Fruit fly (Drosophila melanogaster) whole organism, embryonic: ENCODE results near the gene sno.
A peak's percentile ranks its signal among the peaks of the same experiment; 100 is the strongest.

Source experiments
- Abd-B ChIP-seq: fragments of 200-800 bp; sonication (Bioruptor generic); optimal IDR thresholded peaks from 2 replicates; lab custom pipeline; 2018; ENCODE audit warnings: missing biosample characterization, mild to moderate bottlenecking, missing genetic modification characterization, moderate library complexity
- CG11247 ChIP-seq: fragments of 200-800 bp; sonication (Bioruptor generic); IDR thresholded peaks from 2 replicates; pipeline ENCODE4 v1.3.6; 2022; ENCODE audit warnings: missing biosample characterization, missing genetic modification characterization
- CG11398 ChIP-seq: fragments of 200-800 bp; sonication (Bioruptor generic); optimal IDR thresholded peaks from 2 replicates; lab custom pipeline; 2016; ENCODE audit warnings: missing biosample characterization, missing genetic modification characterization
- CG11504 ChIP-seq: fragments of 200-800 bp; sonication (Bioruptor generic); optimal IDR thresholded peaks from 3 replicates; lab custom pipeline; 2019; ENCODE audit warnings: missing biosample characterization, mild to moderate bottlenecking, missing genetic modification characterization, moderate library complexity
- CG12391 ChIP-seq: fragments of 200-800 bp; sonication (Bioruptor generic); optimal IDR thresholded peaks from 3 replicates; lab custom pipeline; 2018; ENCODE audit warnings: missing biosample characterization, mild to moderate bottlenecking, missing genetic modification characterization, moderate library complexity
- CG13296 ChIP-seq: fragments of 200-800 bp; sonication (Bioruptor generic); optimal IDR thresholded peaks from 3 replicates; lab custom pipeline; 2018; ENCODE audit warnings: missing biosample characterization, mild to moderate bottlenecking, missing genetic modification characterization
- CG14667 ChIP-seq: fragments of 200-800 bp; sonication (Bioruptor generic); IDR thresholded peaks from 2 replicates; pipeline ENCODE4 v1.3.6; 2022; ENCODE audit warnings: missing biosample characterization, missing genetic modification characterization
- CG14710 ChIP-seq: fragments of 200-800 bp; sonication (Bioruptor generic); optimal IDR thresholded peaks from 3 replicates; lab custom pipeline; 2019; ENCODE audit warnings: missing biosample characterization, mild to moderate bottlenecking, missing genetic modification characterization, moderate library complexity
- CG17361 ChIP-seq: fragments of 200-800 bp; sonication (Bioruptor generic); IDR thresholded peaks from 3 replicates; pipeline ENCODE4 v1.3.6; 2022; ENCODE audit warnings: missing biosample characterization, missing genetic modification characterization
- CG2120 ChIP-seq: fragments of 200-800 bp; sonication (Bioruptor generic); optimal IDR thresholded peaks from 3 replicates; lab custom pipeline; 2016; ENCODE audit warnings: missing biosample characterization, missing genetic modification characterization
- CG2889 ChIP-seq: fragments of 200-800 bp; sonication (Bioruptor generic); IDR thresholded peaks from 3 replicates; pipeline ENCODE4 v1.3.6; 2022; ENCODE audit warnings: missing biosample characterization, missing genetic modification characterization
- CG30020 ChIP-seq: fragments of 200-800 bp; optimal IDR thresholded peaks from 2 replicates; lab custom pipeline; 2019; ENCODE audit warnings: missing biosample characterization, mild to moderate bottlenecking, missing genetic modification characterization, moderate library complexity
- CG34376 ChIP-seq: fragments of 200-800 bp; sonication (Bioruptor generic); optimal IDR thresholded peaks from 2 replicates; lab custom pipeline; 2018; ENCODE audit warnings: missing biosample characterization, mild to moderate bottlenecking, missing genetic modification characterization
- CG4617 ChIP-seq: fragments of 200-800 bp; sonication (Bioruptor generic); optimal IDR thresholded peaks from 3 replicates; lab custom pipeline; 2016; ENCODE audit warnings: missing biosample characterization, missing genetic modification characterization, borderline replicate concordance
- CG5953 ChIP-seq: fragments of 200-800 bp; sonication (Bioruptor generic); IDR thresholded peaks from 2 replicates; pipeline ENCODE4 v1.3.6; 2022; ENCODE audit warnings: missing biosample characterization, missing genetic modification characterization
- CG6689 ChIP-seq: fragments of 200-800 bp; sonication (Bioruptor generic); IDR thresholded peaks from 2 replicates; pipeline ENCODE4 v1.3.6; 2022; ENCODE audit warnings: missing biosample characterization, missing genetic modification characterization
- CG6813 ChIP-seq: fragments of 200-800 bp; sonication (Bioruptor generic); optimal IDR thresholded peaks from 2 replicates; lab custom pipeline; 2017; ENCODE audit warnings: missing biosample characterization, missing genetic modification characterization, mild to moderate bottlenecking, moderate library complexity, missing genetic modification reagents
- CG7839 ChIP-seq: fragments of 200-800 bp; sonication (Bioruptor generic); optimal IDR thresholded peaks from 3 replicates; lab custom pipeline; 2018; ENCODE audit warnings: missing biosample characterization, mild to moderate bottlenecking, missing genetic modification characterization, moderate library complexity
- CG7963 ChIP-seq: fragments of 200-800 bp; sonication (Bioruptor generic); IDR thresholded peaks from 3 replicates; pipeline ENCODE4 v1.3.6; 2022; ENCODE audit warnings: missing biosample characterization, missing genetic modification characterization; ENCODE audit not compliant: partially characterized antibody
- CG8359 ChIP-seq: fragments of 200-800 bp; sonication (Bioruptor generic); optimal IDR thresholded peaks from 2 replicates; lab custom pipeline; 2017; ENCODE audit warnings: missing biosample characterization, mild to moderate bottlenecking, missing genetic modification characterization, borderline replicate concordance
- CG9797 ChIP-seq: fragments of 200-800 bp; sonication (Bioruptor generic); optimal IDR thresholded peaks from 3 replicates; lab custom pipeline; 2018; ENCODE audit warnings: missing biosample characterization, mild to moderate bottlenecking, missing genetic modification characterization
- H2.0 ChIP-seq: fragments of 200-800 bp; sonication (Bioruptor generic); IDR thresholded peaks from 2 replicates; pipeline ENCODE4 v1.3.6; 2022; ENCODE audit warnings: missing biosample characterization, missing genetic modification characterization
- HLH4C ChIP-seq: fragments of 200-800 bp; sonication (Bioruptor generic); IDR thresholded peaks from 3 replicates; pipeline ENCODE4 v1.3.6; 2022; ENCODE audit warnings: missing biosample characterization, missing genetic modification characterization; ENCODE audit not compliant: partially characterized antibody
- Hand ChIP-seq: fragments of 200-800 bp; sonication (Bioruptor generic); optimal IDR thresholded peaks from 2 replicates; lab custom pipeline; 2017; ENCODE audit warnings: mild to moderate bottlenecking, missing biosample characterization, missing genetic modification reagents, missing genetic modification characterization
- Mes4 ChIP-seq: fragments of 200-800 bp; sonication (Bioruptor generic); optimal IDR thresholded peaks from 2 replicates; lab custom pipeline; 2016; ENCODE audit warnings: missing biosample characterization, missing genetic modification characterization
- Neu2 ChIP-seq: fragments of 200-800 bp; sonication (Bioruptor generic); optimal IDR thresholded peaks from 3 replicates; lab custom pipeline; 2016; ENCODE audit warnings: missing biosample characterization, missing genetic modification characterization, borderline replicate concordance
- Nf-YC ChIP-seq: fragments of 200-800 bp; optimal IDR thresholded peaks from 3 replicates; lab custom pipeline; 2019; ENCODE audit warnings: missing biosample characterization, mild to moderate bottlenecking, missing genetic modification characterization, moderate library complexity
- Ptx1 ChIP-seq: fragments of 200-800 bp; sonication (Bioruptor generic); IDR thresholded peaks from 2 replicates; pipeline ENCODE4 v1.3.6; 2022; ENCODE audit warnings: missing biosample characterization, missing genetic modification characterization
- Tbp ChIP-seq: fragments of >200 bp; optimal IDR thresholded peaks from 2 replicates; lab custom pipeline; 2018; ENCODE audit warnings: missing biosample characterization, missing genetic modification characterization
- amos ChIP-seq: fragments of 200-800 bp; sonication (Bioruptor generic); IDR thresholded peaks from 2 replicates; pipeline ENCODE4 v1.3.6; 2022; ENCODE audit warnings: missing biosample characterization, missing genetic modification characterization; ENCODE audit not compliant: partially characterized antibody
- bsh ChIP-seq, 2 experiments: fragments of 200-800 bp; sonication (Bioruptor generic); optimal IDR thresholded peaks; 2 replicates each; lab custom pipeline; 2017 to 2018; ENCODE audit warnings: mild to moderate bottlenecking in 2 of 2, missing biosample characterization in 2 of 2, missing genetic modification characterization in 2 of 2, moderate library complexity in 1 of 2
- btn ChIP-seq: fragments of 200-800 bp; sonication (Bioruptor generic); optimal IDR thresholded peaks from 2 replicates; lab custom pipeline; 2016; ENCODE audit warnings: missing biosample characterization, missing genetic modification characterization
- chif ChIP-seq, 2 experiments: fragments of 200-800 bp; sonication (Bioruptor generic); optimal IDR thresholded peaks; 3 replicates each; lab custom pipeline; 2016; ENCODE audit warnings: missing biosample characterization in 2 of 2, missing genetic modification characterization in 2 of 2
- chn ChIP-seq: fragments of 200-800 bp; sonication (Bioruptor generic); optimal IDR thresholded peaks from 2 replicates; lab custom pipeline; 2016; ENCODE audit warnings: missing biosample characterization, missing genetic modification characterization
- crol ChIP-seq: fragments of 200-800 bp; sonication (Bioruptor generic); IDR thresholded peaks from 2 replicates; pipeline ENCODE4 v1.3.6; 2022; ENCODE audit warnings: missing biosample characterization, missing genetic modification characterization
- cwo ChIP-seq: fragments of 200-800 bp; sonication (Bioruptor generic); optimal IDR thresholded peaks from 3 replicates; lab custom pipeline; 2017; ENCODE audit warnings: missing biosample characterization, missing genetic modification characterization, mild to moderate bottlenecking, moderate library complexity, missing genetic modification reagents
- en ChIP-seq: fragments of 200-800 bp; sonication (Bioruptor generic); optimal IDR thresholded peaks from 2 replicates; lab custom pipeline; 2016; ENCODE audit warnings: missing biosample characterization, missing genetic modification characterization
- fd3F ChIP-seq: fragments of 200-800 bp; sonication (Bioruptor generic); optimal IDR thresholded peaks from 2 replicates; lab custom pipeline; 2018; ENCODE audit warnings: missing biosample characterization, mild to moderate bottlenecking, missing genetic modification characterization, moderate library complexity
- fd96Cb ChIP-seq: fragments of 200-800 bp; sonication (Bioruptor generic); optimal IDR thresholded peaks from 2 replicates; lab custom pipeline; 2018; ENCODE audit warnings: missing biosample characterization, mild to moderate bottlenecking, missing genetic modification characterization, moderate library complexity
- gcm ChIP-seq: fragments of 200-800 bp; sonication (Bioruptor generic); optimal IDR thresholded peaks from 2 replicates; lab custom pipeline; 2019; ENCODE audit warnings: missing biosample characterization, mild to moderate bottlenecking, missing genetic modification characterization, moderate library complexity
- gro ChIP-seq: fragments of 200-800 bp; sonication (Bioruptor generic); optimal IDR thresholded peaks from 2 replicates; lab custom pipeline; 2016; ENCODE audit warnings: missing biosample characterization, missing genetic modification characterization
- gsb-n ChIP-seq: fragments of 200-800 bp; sonication (Bioruptor generic); optimal IDR thresholded peaks from 3 replicates; lab custom pipeline; 2018; ENCODE audit warnings: missing biosample characterization, mild to moderate bottlenecking, missing genetic modification characterization
- jigr1 ChIP-seq: fragments of 200-800 bp; sonication (Bioruptor generic); IDR thresholded peaks from 3 replicates; pipeline ENCODE4 v1.3.6; 2022; ENCODE audit warnings: missing biosample characterization, missing genetic modification characterization
- maf-S ChIP-seq: fragments of 200-800 bp; sonication (Bioruptor generic); optimal IDR thresholded peaks from 2 replicates; lab custom pipeline; 2016; ENCODE audit warnings: missing biosample characterization, missing genetic modification characterization
- nau ChIP-seq: fragments of 200-800 bp; sonication (Bioruptor generic); optimal IDR thresholded peaks from 3 replicates; lab custom pipeline; 2017; ENCODE audit warnings: missing biosample characterization, mild to moderate bottlenecking, missing genetic modification characterization, missing genetic modification reagents
- phol ChIP-seq: fragments of 200-800 bp; sonication (Bioruptor generic); optimal IDR thresholded peaks from 3 replicates; lab custom pipeline; 2018; ENCODE audit warnings: missing biosample characterization, mild to moderate bottlenecking, missing genetic modification characterization, moderate library complexity
- sisA ChIP-seq: fragments of 200-800 bp; sonication (Bioruptor generic); IDR thresholded peaks from 2 replicates; pipeline ENCODE4 v1.3.6; 2022; ENCODE audit warnings: missing biosample characterization, missing genetic modification characterization
- so ChIP-seq: fragments of 200-800 bp; sonication (Bioruptor generic); IDR thresholded peaks from 3 replicates; pipeline ENCODE4 v1.3.6; 2022; ENCODE audit warnings: missing biosample characterization, missing genetic modification characterization
- sr ChIP-seq: fragments of 200-800 bp; sonication (Bioruptor generic); IDR thresholded peaks from 3 replicates; pipeline ENCODE4 v1.3.6; 2022; ENCODE audit warnings: missing biosample characterization, missing genetic modification characterization
- ttk ChIP-seq: fragments of 200-800 bp; sonication (Bioruptor generic); IDR thresholded peaks from 2 replicates; pipeline ENCODE4 v2.1.2; 2022; ENCODE audit warnings: missing biosample characterization, missing genetic modification characterization
- yki ChIP-seq: fragments of >200 bp; optimal IDR thresholded peaks from 3 replicates; lab custom pipeline; 2018

The sno gene

DNA sequence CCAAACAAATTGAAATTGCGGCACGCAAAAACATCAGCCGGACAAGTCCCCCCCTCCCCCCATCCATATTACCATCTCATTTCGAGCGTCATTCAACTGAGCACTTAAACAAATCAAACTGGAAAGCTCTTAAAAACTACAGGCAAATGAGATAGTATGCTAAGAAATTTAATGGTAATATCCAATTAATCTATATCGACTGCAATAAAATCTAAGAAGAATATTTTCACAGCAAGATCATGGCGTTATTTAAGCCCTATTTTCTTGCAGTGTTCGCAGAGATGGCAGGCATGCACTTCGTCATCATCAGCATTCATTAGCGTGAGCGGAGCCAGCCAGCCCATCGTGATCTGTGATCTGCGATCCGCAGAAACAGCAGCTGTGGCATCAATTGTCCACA lies 33.0 kb upstream of the sno start (continued):
- TF ChIP-seq fd3F (GFP tag; lab: Kevin White, UChicago) = no peak
- TF ChIP-seq CG7963 (GFP tag; lab: Robert Waterston, UW) = no peak
- 0 out of 3 replicates have a peak, but pooled peaks have one; percentile 20 for TF ChIP-seq CG17361 (GFP tag; lab: Robert Waterston, UW)
- TF ChIP-seq CG11398 (GFP tag; lab: Kevin White, UChicago) = no peak
- no peak for TF ChIP-seq jigr1 (GFP tag; lab: Robert Waterston, UW)
- peak; percentile 54; the same call in 1 of the 2 replicates for TF ChIP-seq sisA (GFP tag; lab: Robert Waterston, UW)
- no peak for TF ChIP-seq Abd-B (GFP tag; lab: Kevin White, UChicago)
- no peak for TF ChIP-seq Mes4 (GFP tag; lab: Kevin White, UChicago)
- no peak for TF ChIP-seq CG7839 (tag; lab: Kevin White, UChicago)
- no peak for TF ChIP-seq CG5953 (GFP tag; lab: Robert Waterston, UW)
- TF ChIP-seq cwo (GFP tag; lab: Kevin White, UChicago) = no peak
- no peak for TF ChIP-seq nau (GFP tag; lab: Kevin White, UChicago)
- no peak for TF ChIP-seq CG14710 (tag; lab: Kevin White, UChicago)
- TF ChIP-seq CG2120 = no peak
- peak; percentile 18; the same call in 1 of the 2 replicates for TF ChIP-seq CG14667 (GFP tag; lab: Robert Waterston, UW)
- TF ChIP-seq chif (GFP tag; optimal IDR thresholded peaks at IDR 0.05; lab: Kevin White, UChicago) = peak in 1 of 2 experiments; percentile 4
- no peak for TF ChIP-seq Hand (GFP tag; lab: Kevin White, UChicago)
- TF ChIP-seq maf-S (GFP tag; lab: Kevin White, UChicago) = no peak
- TF ChIP-seq Ptx1 (GFP tag; lab: Robert Waterston, UW) = peak; percentile 35; the same call in 1 of the 2 replicates
- peak; percentile 31; the same call in 1 of the 2 replicates for TF ChIP-seq CG6689 (GFP tag; lab: Robert Waterston, UW)
- TF ChIP-seq CG9797 (GFP tag; lab: Kevin White, UChicago) = no peak
- TF ChIP-seq phol (tag; lab: Kevin White, UChicago) = peak; percentile 25
- no peak for TF ChIP-seq amos (GFP tag; lab: Robert Waterston, UW)
- TF ChIP-seq Tbp = no peak
- TF ChIP-seq gcm = no peak
- peak; percentile 39 for TF ChIP-seq CG11504 (tag; lab: Kevin White, UChicago)
- TF ChIP-seq sr (GFP tag; lab: Robert Waterston, UW) = 0 out of 3 replicates have a peak, but pooled peaks have one; percentile 23
- TF ChIP-seq CG4617 (GFP tag; lab: Kevin White, UChicago) = no peak
- TF ChIP-seq gro = no peak
- TF ChIP-seq H2.0 (GFP tag; lab: Robert Waterston, UW) = 0 out of 2 replicates have a peak, but pooled peaks have one; percentile 25
- no peak for TF ChIP-seq CG8359 (GFP tag; lab: Kevin White, UChicago)
- TF ChIP-seq en = no peak
- TF ChIP-seq CG30020 (tag; lab: Kevin White, UChicago) = no peak
- no peak for TF ChIP-seq CG13296 (GFP tag; lab: Kevin White, UChicago)
- TF ChIP-seq CG2889 (GFP tag; lab: Robert Waterston, UW) = no peak
- peak; percentile 11 to 38 for TF ChIP-seq bsh (GFP tag; optimal IDR thresholded peaks at IDR 0.05; lab: Kevin White, UChicago)
- TF ChIP-seq CG6813 (GFP tag; lab: Kevin White, UChicago) = no peak
- TF ChIP-seq ttk (GFP tag; lab: Robert Waterston, UW) = no peak
- peak; percentile 19 for TF ChIP-seq fd96Cb (tag; lab: Kevin White, UChicago)
- TF ChIP-seq so = no peak
- no peak for TF ChIP-seq Nf-YC (tag; lab: Kevin White, UChicago)
- TF ChIP-seq yki = no peak
- TF ChIP-seq btn = no peak
- no peak for TF ChIP-seq Neu2 (GFP tag; lab: Kevin White, UChicago)
- TF ChIP-seq CG11247 = no peak
- no peak for TF ChIP-seq chn (GFP tag; lab: Kevin White, UChicago)
- no peak for TF ChIP-seq HLH4C (GFP tag; lab: Robert Waterston, UW)
- no peak for TF ChIP-seq crol (GFP tag; lab: Robert Waterston, UW)
- TF ChIP-seq gsb-n = no peak
- no peak for TF ChIP-seq CG34376 (GFP tag; lab: Kevin White, UChicago)
- TF ChIP-seq CG12391 = peak; percentile 15
